Worm (Caenorhabditis elegans): ENCODE results near the gene rpl-10.
A peak's percentile ranks its signal among the peaks of the same experiment; 100 is the strongest.

Gene rpl-10

DNA sequence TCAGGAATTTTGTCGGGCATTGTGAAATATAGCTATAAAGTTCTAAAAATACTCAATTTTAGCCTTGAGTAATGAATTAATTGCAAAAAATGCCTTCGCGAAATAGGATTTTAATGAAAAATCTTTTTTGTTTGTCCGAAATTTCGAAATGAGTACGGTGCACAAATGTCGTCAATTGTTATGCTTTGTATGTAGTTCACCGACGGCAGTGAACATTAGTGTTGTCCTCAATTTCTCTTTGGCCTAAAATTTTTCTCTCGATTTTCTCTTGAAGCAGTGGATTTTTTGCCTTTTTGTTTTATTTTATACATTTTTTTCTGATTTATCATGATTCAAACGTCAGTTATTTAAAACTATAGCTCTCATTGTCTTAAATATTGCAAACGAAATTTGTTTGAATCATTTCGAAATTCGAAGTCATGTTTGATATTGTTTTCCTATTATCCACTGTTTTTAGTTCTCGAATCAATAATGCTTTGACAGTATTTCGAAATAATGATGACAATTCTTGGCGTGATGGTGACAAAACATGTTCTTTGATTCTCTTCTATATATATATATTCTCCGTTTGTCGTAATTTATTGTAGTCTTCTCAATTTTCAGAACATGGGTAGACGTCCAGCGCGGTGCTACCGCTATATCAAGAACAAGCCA is at the start of gene rpl-10, which contains the start of gene ints-11:
TSS of gene rpl-10 (plus strand) at position 604 of the 654 bp plus-strand sequence.
TSS of gene ints-11 (minus strand) at position 201 of the 654 bp plus-strand sequence.
- TF ChIP-seq ref-1 (GFP tag; conservative IDR thresholded peaks at IDR 0.05) (no peak), ztf-23 (GFP tag; IDR thresholded peaks at IDR 0.05) (no peak), med-1 (GFP tag; optimal IDR thresholded peaks at IDR 0.05; ENCODE audit: insufficient read depth) (no peak), ztf-29 (GFP tag; IDR thresholded peaks at IDR 0.05) (no peak), T22C8.4 (GFP tag; IDR thresholded peaks at IDR 0.05) (no peak), klf-2 (GFP tag; conservative IDR thresholded peaks at IDR 0.05) (no peak), flt-1 (GFP tag; IDR thresholded peaks at IDR 0.05) (no peak), cog-1 (tag; optimal IDR thresholded peaks at IDR 0.05) (no peak), tab-1 (GFP tag; IDR thresholded peaks at IDR 0.05) (no peak)

DNA sequence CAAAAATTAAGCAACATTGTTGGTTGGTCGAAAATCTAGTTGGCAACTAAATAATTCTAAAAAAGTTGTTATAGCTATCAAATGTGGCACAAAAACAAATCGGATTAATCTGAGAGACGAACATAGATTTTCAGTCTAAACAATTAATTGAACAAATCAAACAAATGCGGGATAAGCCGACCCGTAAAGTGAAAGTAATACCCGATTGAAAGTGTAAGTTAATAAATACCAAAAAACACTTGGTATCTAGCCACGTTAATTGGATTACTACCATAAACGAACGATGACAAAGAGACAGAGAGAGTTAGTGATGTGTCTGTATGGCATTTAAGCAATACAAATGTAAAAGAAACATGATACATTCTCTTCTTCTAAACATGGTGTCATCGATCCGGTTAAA is 49.8 kb upstream of the rpl-10 start:
- no peak for TF ChIP-seq ztf-29 (GFP tag; IDR thresholded peaks at IDR 0.05)
- no peak for TF ChIP-seq klf-2 (GFP tag; conservative IDR thresholded peaks at IDR 0.05)
- TF ChIP-seq med-1 (GFP tag; optimal IDR thresholded peaks at IDR 0.05; ENCODE audit: insufficient read depth), result no peak
- no peak for TF ChIP-seq ref-1 (GFP tag; conservative IDR thresholded peaks at IDR 0.05)
- TF ChIP-seq cog-1 (tag; optimal IDR thresholded peaks at IDR 0.05), result no peak
- no peak for TF ChIP-seq T22C8.4 (GFP tag; IDR thresholded peaks at IDR 0.05)
- TF ChIP-seq ztf-23 (GFP tag; IDR thresholded peaks at IDR 0.05), result no peak

- TF ChIP-seq ztf-23 (GFP tag; IDR thresholded peaks at IDR 0.05) (no peak), ztf-29 (GFP tag; IDR thresholded peaks at IDR 0.05) (no peak), ref-1 (GFP tag; conservative IDR thresholded peaks at IDR 0.05) (no peak), med-1 (GFP tag; optimal IDR thresholded peaks at IDR 0.05; ENCODE audit: insufficient read depth) (no peak), klf-2 (GFP tag; conservative IDR thresholded peaks at IDR 0.05) (no peak), flt-1 (GFP tag; IDR thresholded peaks at IDR 0.05) (no peak), T22C8.4 (GFP tag; IDR thresholded peaks at IDR 0.05) (no peak), cog-1 (tag; optimal IDR thresholded peaks at IDR 0.05) (no peak), tab-1 (GFP tag; IDR thresholded peaks at IDR 0.05) (no peak)
These were observed 44.4 kb upstream of the rpl-10 start for ce11 chrII:8099212-8099784.

- no peak for TF ChIP-seq cog-1 (tag; optimal IDR thresholded peaks at IDR 0.05)
- TF ChIP-seq T22C8.4 (GFP tag; IDR thresholded peaks at IDR 0.05), result no peak
- no peak for TF ChIP-seq tab-1 (GFP tag; IDR thresholded peaks at IDR 0.05)
- no peak for TF ChIP-seq ztf-23 (GFP tag; IDR thresholded peaks at IDR 0.05)
- TF ChIP-seq ztf-29 (GFP tag; IDR thresholded peaks at IDR 0.05), result no peak
- no peak for TF ChIP-seq med-1 (GFP tag; optimal IDR thresholded peaks at IDR 0.05; ENCODE audit: insufficient read depth)
- no peak for TF ChIP-seq flt-1 (GFP tag; IDR thresholded peaks at IDR 0.05)
- TF ChIP-seq klf-2 (GFP tag; conservative IDR thresholded peaks at IDR 0.05), result no peak
- TF ChIP-seq ref-1 (GFP tag; conservative IDR thresholded peaks at IDR 0.05), result no peak
These were observed 41.6 kb upstream of the rpl-10 start, which contains the start of gene sre-2 for ce11 chrII:8102041-8102440. sre-2 (minus strand) TSS chrII:8102141.

DNA sequence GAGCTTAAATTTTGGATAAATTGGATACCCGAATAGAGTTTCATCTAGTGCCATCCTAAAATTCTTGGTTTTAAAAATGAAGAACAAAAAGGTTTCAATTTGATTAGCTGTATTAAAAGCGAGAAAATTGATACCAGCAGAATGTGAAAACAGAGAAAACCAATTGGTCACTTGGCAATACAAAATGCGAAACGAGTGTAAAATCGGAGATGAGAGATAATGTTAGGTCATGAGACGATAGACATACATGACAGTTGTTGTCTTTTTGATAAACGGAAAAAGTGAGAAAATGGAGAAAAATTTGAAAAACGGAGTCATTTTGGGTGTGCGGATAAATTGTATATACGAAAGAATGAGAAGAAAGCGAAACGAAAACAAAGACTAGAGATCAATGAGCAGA is 38.7 kb upstream of the rpl-10 start, which contains the start of gene sfxn-5:
TSS of gene sfxn-5 (minus strand) at position 55 of the 400 bp plus-strand sequence.
- TF ChIP-seq T22C8.4 (GFP tag; IDR thresholded peaks at IDR 0.05) (no peak), med-1 (GFP tag; optimal IDR thresholded peaks at IDR 0.05; ENCODE audit: insufficient read depth) (no peak), tab-1 (GFP tag; IDR thresholded peaks at IDR 0.05) (no peak), ztf-29 (GFP tag; IDR thresholded peaks at IDR 0.05) (no peak), ztf-23 (GFP tag; IDR thresholded peaks at IDR 0.05) (no peak)

ce11 chrII:8106921-8107695 is 36.6 kb upstream of the rpl-10 start, which contains the start of the genes chst-1 and C41C4.9:
chst-1 (minus strand) TSS chrII:8106971.
C41C4.9 (plus strand) TSS chrII:8107645.
- peak; percentile 82 for TF ChIP-seq cog-1 (tag; optimal IDR thresholded peaks at IDR 0.05)
- peak; percentile 94 for TF ChIP-seq T22C8.4 (GFP tag; IDR thresholded peaks at IDR 0.05)
- peak; percentile 92 for TF ChIP-seq ztf-29 (GFP tag; IDR thresholded peaks at IDR 0.05)
- TF ChIP-seq ztf-23 (GFP tag; IDR thresholded peaks at IDR 0.05), result peak; percentile 94
- peak; percentile 97 for TF ChIP-seq tab-1 (GFP tag; IDR thresholded peaks at IDR 0.05)
- peak; percentile 97 for TF ChIP-seq flt-1 (GFP tag; IDR thresholded peaks at IDR 0.05)
- no peak; the same call in 1 of the 2 replicates for TF ChIP-seq klf-2 (GFP tag; conservative IDR thresholded peaks at IDR 0.05)
- peak; percentile 87 for TF ChIP-seq med-1 (GFP tag; optimal IDR thresholded peaks at IDR 0.05; ENCODE audit: insufficient read depth)
- peak; percentile 89 for TF ChIP-seq ref-1 (GFP tag; conservative IDR thresholded peaks at IDR 0.05)

DNA sequence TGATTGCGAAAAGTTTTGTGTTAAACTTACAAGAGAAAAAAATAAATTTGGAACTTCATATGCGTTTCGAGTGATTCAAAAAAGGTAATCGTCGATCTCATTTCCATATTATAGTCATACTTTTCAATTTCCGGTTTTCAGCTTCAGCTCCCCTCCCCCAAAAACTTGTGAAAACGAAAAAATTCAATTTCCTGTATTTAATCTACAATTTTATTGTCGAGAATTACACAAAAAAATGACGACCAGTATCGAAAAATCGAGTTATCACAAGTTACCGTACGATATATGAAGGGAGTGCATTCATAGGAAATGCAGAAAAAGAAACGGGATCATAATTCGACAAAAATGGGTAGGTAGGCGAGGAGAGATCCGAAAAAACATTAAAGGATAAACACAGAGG is 31.6 kb upstream of the rpl-10 start, which contains the start of gene lron-4:
TSS of gene lron-4 (minus strand) at position 101 of the 400 bp plus-strand sequence.
- TF ChIP-seq flt-1 (GFP tag; IDR thresholded peaks at IDR 0.05) (no peak), tab-1 (GFP tag; IDR thresholded peaks at IDR 0.05) (no peak), ztf-23 (GFP tag; IDR thresholded peaks at IDR 0.05) (no peak)

ce11 chrII:8116159-8116558 is 27.5 kb upstream of the rpl-10 start, which contains the start of gene unc-105:
unc-105 (plus strand) TSS chrII:8116459.
- no peak for TF ChIP-seq cog-1 (tag; optimal IDR thresholded peaks at IDR 0.05)
- no peak for TF ChIP-seq T22C8.4 (GFP tag; IDR thresholded peaks at IDR 0.05)
- no peak for TF ChIP-seq ztf-29 (GFP tag; IDR thresholded peaks at IDR 0.05)
- no peak for TF ChIP-seq ztf-23 (GFP tag; IDR thresholded peaks at IDR 0.05)
- TF ChIP-seq med-1 (GFP tag; optimal IDR thresholded peaks at IDR 0.05; ENCODE audit: insufficient read depth), result no peak
- TF ChIP-seq ref-1 (GFP tag; conservative IDR thresholded peaks at IDR 0.05), result no peak
- no peak for TF ChIP-seq tab-1 (GFP tag; IDR thresholded peaks at IDR 0.05)
- no peak for TF ChIP-seq klf-2 (GFP tag; conservative IDR thresholded peaks at IDR 0.05)
- TF ChIP-seq flt-1 (GFP tag; IDR thresholded peaks at IDR 0.05), result no peak

DNA sequence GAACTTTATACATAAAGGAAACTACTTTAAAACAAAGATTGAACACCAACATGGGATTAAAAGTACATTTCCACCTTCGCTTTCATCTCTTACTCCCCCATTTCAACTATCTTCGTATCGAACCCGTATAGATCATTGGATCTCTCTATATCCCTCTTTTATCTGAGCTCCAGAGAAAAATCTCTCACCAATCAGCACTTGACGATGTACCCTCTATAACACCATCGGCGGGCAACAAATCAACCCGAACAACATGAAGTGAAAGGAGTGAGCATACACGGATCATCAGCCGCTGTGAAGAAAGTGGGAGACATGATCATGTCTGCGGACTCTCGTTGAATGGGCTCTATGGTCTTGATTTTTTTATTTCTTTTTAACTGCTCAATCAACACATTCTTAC is 26.3 kb upstream of the rpl-10 start:
- TF ChIP-seq flt-1 (GFP tag; IDR thresholded peaks at IDR 0.05), result no peak
- no peak for TF ChIP-seq ztf-23 (GFP tag; IDR thresholded peaks at IDR 0.05)
- no peak for TF ChIP-seq cog-1 (tag; optimal IDR thresholded peaks at IDR 0.05)
- no peak for TF ChIP-seq T22C8.4 (GFP tag; IDR thresholded peaks at IDR 0.05)
- TF ChIP-seq ztf-29 (GFP tag; IDR thresholded peaks at IDR 0.05), result no peak
- TF ChIP-seq klf-2 (GFP tag; conservative IDR thresholded peaks at IDR 0.05), result no peak
- no peak for TF ChIP-seq med-1 (GFP tag; optimal IDR thresholded peaks at IDR 0.05; ENCODE audit: insufficient read depth)
- TF ChIP-seq ref-1 (GFP tag; conservative IDR thresholded peaks at IDR 0.05), result no peak
- no peak for TF ChIP-seq tab-1 (GFP tag; IDR thresholded peaks at IDR 0.05)
